Worm (Caenorhabditis elegans) whole organism, early embryonic: ENCODE measurements around the gene zig-3.

Experiments used
- B0310.2 ChIP-seq: sonication (generic microtip); optimal IDR thresholded peaks from 2 replicates; lab custom pipeline; 2016; ENCODE audit warnings: mild to moderate bottlenecking, missing genetic modification characterization, missing compliant biosample characterization
- F13C5.2 ChIP-seq: sonication (generic microtip); optimal IDR thresholded peaks from 2 replicates; lab custom pipeline; 2017; ENCODE audit warnings: mild to moderate bottlenecking, missing genetic modification characterization, inconsistent platforms, missing compliant biosample characterization
- ama-1 ChIP-seq: fragments of 150-350 bp; optimal IDR thresholded peaks from 2 replicates; lab custom pipeline; 2014
- ceh-13 ChIP-seq: fragments of 200-800 bp; sonication (Bioruptor generic); optimal IDR thresholded peaks from 2 replicates; lab custom pipeline; 2018; ENCODE audit warnings: mild to moderate bottlenecking, missing genetic modification characterization, missing compliant biosample characterization
- ceh-36 ChIP-seq: sonication (generic microtip); optimal IDR thresholded peaks from 2 replicates; lab custom pipeline; 2016; ENCODE audit warnings: missing genetic modification characterization, inconsistent platforms, missing compliant biosample characterization
- ets-7 ChIP-seq: sonication (generic microtip); optimal IDR thresholded peaks from 2 replicates; lab custom pipeline; 2016; ENCODE audit warnings: missing genotype, missing genetic modification characterization, missing compliant biosample characterization
- flt-1 ChIP-seq: fragments of 200-800 bp; sonication (Bioruptor generic); IDR thresholded peaks from 2 replicates; pipeline ENCODE4 v1.3.6; 2022; ENCODE audit warnings: missing genetic modification characterization, missing compliant biosample characterization
- hmbx-1 ChIP-seq: sonication (generic microtip); optimal IDR thresholded peaks from 2 replicates; lab custom pipeline; 2016; ENCODE audit warnings: mild to moderate bottlenecking, missing genetic modification characterization, missing compliant biosample characterization
- hnd-1 ChIP-seq: sonication (generic microtip); optimal IDR thresholded peaks from 2 replicates; lab custom pipeline; 2016; ENCODE audit warnings: missing genetic modification characterization, missing compliant biosample characterization
- scrt-1 ChIP-seq: fragments of 200-800 bp; sonication (Bioruptor generic); IDR thresholded peaks from 2 replicates; pipeline ENCODE4 v1.3.6; 2022; ENCODE audit warnings: missing genetic modification characterization, missing compliant biosample characterization
- sea-1 ChIP-seq: fragments of 200-800 bp; sonication (Bioruptor generic); conservative IDR thresholded peaks from 2 replicates; pipeline ENCODE4 v1.3.6; 2022; ENCODE audit warnings: missing genetic modification characterization, missing compliant biosample characterization
- tbx-11 ChIP-seq: fragments of 200-800 bp; sonication (Bioruptor generic); IDR thresholded peaks from 2 replicates; pipeline ENCODE4 v1.3.6; 2022; ENCODE audit warnings: missing genetic modification characterization, missing compliant biosample characterization
- tbx-37 ChIP-seq: fragments of 200-800 bp; sonication (Bioruptor generic); conservative IDR thresholded peaks from 2 replicates; pipeline ENCODE4 v1.3.6; 2022; ENCODE audit warnings: missing genetic modification reagents, missing genetic modification characterization, missing compliant biosample characterization
- tra-4 ChIP-seq: sonication (generic microtip); optimal IDR thresholded peaks from 2 replicates; lab custom pipeline; 2017; ENCODE audit warnings: missing genetic modification characterization, missing compliant biosample characterization

DNA sequence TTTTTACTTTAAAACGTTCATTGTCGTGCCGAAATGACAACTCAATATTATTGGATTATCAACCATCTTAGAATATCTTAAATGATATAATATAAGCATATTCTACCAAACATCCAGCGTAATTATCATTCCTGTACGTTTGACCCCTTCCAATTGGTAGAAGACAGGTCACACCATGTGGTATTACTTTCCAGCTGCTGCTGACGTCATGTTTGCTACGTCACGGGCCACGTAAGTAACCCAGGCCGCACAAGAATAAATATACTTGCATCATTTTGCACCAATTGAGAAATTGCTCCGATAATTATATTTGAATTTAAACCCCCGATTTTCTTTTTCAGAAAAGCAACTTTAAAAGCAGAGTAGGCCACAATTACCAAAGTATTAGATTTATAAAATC is 14.9 kb upstream of the zig-3 start:
- TF ChIP-seq sea-1 (GFP tag; lab: Robert Waterston, UW) (no peak), ama-1 (lab: Kevin White, UChicago) (no peak), tra-4 (tag; lab: Kevin White, UChicago) (no peak), tbx-37 (GFP tag; lab: Robert Waterston, UW) (no peak), ceh-13 (GFP tag; lab: Kevin White, UChicago) (no peak), flt-1 (GFP tag; lab: Robert Waterston, UW) (no peak), scrt-1 (GFP tag; lab: Robert Waterston, UW) (no peak), hmbx-1 (no peak), B0310.2 (tag; lab: Kevin White, UChicago) (no peak), hnd-1 (tag; lab: Kevin White, UChicago) (no peak), ceh-36 (tag; lab: Kevin White, UChicago) (no peak), tbx-11 (GFP tag; lab: Robert Waterston, UW) (no peak), ets-7 (tag; lab: Kevin White, UChicago) (no peak), F13C5.2 (tag; lab: Kevin White, UChicago) (no peak)
